Worm (Caenorhabditis elegans) whole organism, early embryonic: ENCODE measurements around the gene T22B7.22.

Experiments used
- B0310.2 ChIP-seq: sonication (generic microtip); optimal IDR thresholded peaks from 2 replicates; lab custom pipeline; 2016; ENCODE audit warnings: mild to moderate bottlenecking, missing genetic modification characterization, missing compliant biosample characterization
- F13C5.2 ChIP-seq: sonication (generic microtip); optimal IDR thresholded peaks from 2 replicates; lab custom pipeline; 2017; ENCODE audit warnings: mild to moderate bottlenecking, missing genetic modification characterization, inconsistent platforms, missing compliant biosample characterization
- aly-1 ChIP-seq: sonication (generic microtip); optimal IDR thresholded peaks from 2 replicates; lab custom pipeline; 2016; ENCODE audit warnings: missing genetic modification characterization, missing compliant biosample characterization
- ama-1 ChIP-seq: fragments of 150-350 bp; optimal IDR thresholded peaks from 2 replicates; lab custom pipeline; 2014
- ceh-13 ChIP-seq: fragments of 200-800 bp; sonication (Bioruptor generic); optimal IDR thresholded peaks from 2 replicates; lab custom pipeline; 2018; ENCODE audit warnings: mild to moderate bottlenecking, missing genetic modification characterization, missing compliant biosample characterization
- ceh-36 ChIP-seq: sonication (generic microtip); optimal IDR thresholded peaks from 2 replicates; lab custom pipeline; 2016; ENCODE audit warnings: missing genetic modification characterization, inconsistent platforms, missing compliant biosample characterization
- ets-7 ChIP-seq: sonication (generic microtip); optimal IDR thresholded peaks from 2 replicates; lab custom pipeline; 2016; ENCODE audit warnings: missing genotype, missing genetic modification characterization, missing compliant biosample characterization
- flt-1 ChIP-seq: fragments of 200-800 bp; sonication (Bioruptor generic); IDR thresholded peaks from 2 replicates; pipeline ENCODE4 v1.3.6; 2022; ENCODE audit warnings: missing genetic modification characterization, missing compliant biosample characterization
- hmbx-1 ChIP-seq: sonication (generic microtip); optimal IDR thresholded peaks from 2 replicates; lab custom pipeline; 2016; ENCODE audit warnings: mild to moderate bottlenecking, missing genetic modification characterization, missing compliant biosample characterization
- hmg-4 ChIP-seq: fragments of 200-800 bp; sonication (Bioruptor generic); optimal IDR thresholded peaks from 2 replicates; lab custom pipeline; 2018; ENCODE audit warnings: mild to moderate bottlenecking, missing genetic modification characterization, missing compliant biosample characterization
- hnd-1 ChIP-seq: sonication (generic microtip); optimal IDR thresholded peaks from 2 replicates; lab custom pipeline; 2016; ENCODE audit warnings: missing genetic modification characterization, missing compliant biosample characterization
- pes-1 ChIP-seq: fragments of 200-800 bp; sonication (Bioruptor generic); IDR thresholded peaks from 2 replicates; pipeline ENCODE4 v1.3.6; 2022; ENCODE audit warnings: missing genetic modification reagents, missing genetic modification characterization, missing compliant biosample characterization
- scrt-1 ChIP-seq: fragments of 200-800 bp; sonication (Bioruptor generic); IDR thresholded peaks from 2 replicates; pipeline ENCODE4 v1.3.6; 2022; ENCODE audit warnings: missing genetic modification characterization, missing compliant biosample characterization
- sea-1 ChIP-seq: fragments of 200-800 bp; sonication (Bioruptor generic); conservative IDR thresholded peaks from 2 replicates; pipeline ENCODE4 v1.3.6; 2022; ENCODE audit warnings: missing genetic modification characterization, missing compliant biosample characterization
- tbx-11 ChIP-seq: fragments of 200-800 bp; sonication (Bioruptor generic); IDR thresholded peaks from 2 replicates; pipeline ENCODE4 v1.3.6; 2022; ENCODE audit warnings: missing genetic modification characterization, missing compliant biosample characterization
- tbx-37 ChIP-seq: fragments of 200-800 bp; sonication (Bioruptor generic); conservative IDR thresholded peaks from 2 replicates; pipeline ENCODE4 v1.3.6; 2022; ENCODE audit warnings: missing genetic modification reagents, missing genetic modification characterization, missing compliant biosample characterization
- tra-4 ChIP-seq: sonication (generic microtip); optimal IDR thresholded peaks from 2 replicates; lab custom pipeline; 2017; ENCODE audit warnings: missing genetic modification characterization, missing compliant biosample characterization

T22B7.22 gene

DNA sequence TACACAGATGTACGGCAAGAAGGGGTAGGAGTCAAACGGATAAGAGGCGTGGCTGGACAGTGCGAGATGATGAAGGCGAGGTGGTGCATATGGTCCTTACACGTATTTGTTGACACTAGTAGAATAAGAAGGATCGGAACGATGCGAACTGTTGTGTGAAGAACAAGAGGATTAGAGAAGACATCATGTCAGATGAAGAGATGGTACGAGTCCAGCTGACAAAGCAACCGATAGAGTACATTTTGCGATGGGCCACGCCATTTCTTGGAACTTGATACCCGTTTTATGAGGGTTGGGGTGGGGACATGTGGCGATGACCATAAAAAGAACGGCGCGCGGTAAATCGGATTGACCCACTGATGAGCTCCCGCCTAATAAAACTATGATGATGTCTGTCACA lies 38.7 kb downstream of the T22B7.22 start:
- TF ChIP-seq flt-1 (GFP tag; lab: Robert Waterston, UW) (0 out of 2 replicates have a peak, but pooled peaks have one; percentile 13), sea-1 (0 out of 2 replicates have a peak, but pooled peaks have one; percentile 26), tbx-37 (no peak), ets-7 (no peak)

DNA sequence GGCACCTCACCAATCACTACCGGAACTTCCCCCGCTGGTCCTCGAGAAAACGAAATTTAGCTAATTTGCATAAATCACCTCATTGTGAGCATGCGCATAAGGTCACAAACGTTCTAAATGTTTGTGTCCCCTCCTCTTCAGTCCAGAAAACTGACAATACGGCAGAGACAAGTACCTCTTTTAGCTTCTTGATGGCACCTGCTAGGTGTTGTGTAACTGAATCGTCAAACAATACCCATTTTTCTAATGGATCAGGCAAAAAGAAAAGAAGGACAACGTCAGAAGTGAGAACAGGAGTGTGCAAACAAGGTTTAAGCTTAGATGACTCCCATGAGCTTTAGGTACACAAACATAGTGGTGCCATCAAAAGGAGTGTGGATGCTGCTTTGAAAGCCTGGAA lies 39.8 kb downstream of the T22B7.22 start:
- TF ChIP-seq hmg-4 (GFP tag; lab: Kevin White, UChicago) (no peak), tbx-37 (no peak), ama-1 (lab: Kevin White, UChicago) (no peak), hnd-1 (tag; lab: Kevin White, UChicago) (no peak), aly-1 (tag; lab: Kevin White, UChicago) (no peak), tra-4 (no peak), B0310.2 (tag; lab: Kevin White, UChicago) (no peak), flt-1 (GFP tag; lab: Robert Waterston, UW) (no peak), sea-1 (no peak), hmbx-1 (tag; lab: Kevin White, UChicago) (no peak), ets-7 (no peak), F13C5.2 (tag; lab: Kevin White, UChicago) (no peak), pes-1 (GFP tag; lab: Robert Waterston, UW) (no peak), scrt-1 (GFP tag; lab: Robert Waterston, UW) (no peak), ceh-13 (no peak), ceh-36 (tag; lab: Kevin White, UChicago) (no peak), tbx-11 (GFP tag; lab: Robert Waterston, UW) (no peak)

DNA sequence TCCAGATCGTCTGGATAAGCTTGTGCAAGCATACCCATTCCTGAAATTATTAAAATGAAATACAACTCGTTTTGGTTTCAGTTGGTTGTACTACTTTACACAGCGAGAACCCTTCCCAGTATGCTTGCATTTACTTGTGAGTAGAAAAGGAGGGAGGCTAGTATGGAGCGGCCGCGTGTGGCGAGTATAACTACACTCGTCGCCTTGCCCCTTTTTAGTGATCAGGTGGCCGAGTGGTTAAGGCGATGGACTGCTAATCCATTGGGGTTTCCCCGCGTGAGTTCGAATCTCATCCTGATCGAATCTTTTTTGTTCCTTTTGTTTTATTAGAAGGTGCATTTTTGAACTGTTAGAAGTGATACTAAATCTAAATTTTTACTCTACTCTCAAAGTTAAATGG lies 48.0 kb downstream of the T22B7.22 start:
- TF ChIP-seq B0310.2 (tag; lab: Kevin White, UChicago) (peak; percentile 90), hnd-1 (tag; lab: Kevin White, UChicago) (peak; percentile 86), ceh-13 (peak; percentile 87), ceh-36 (tag; lab: Kevin White, UChicago) (peak; percentile 98), hmbx-1 (tag; lab: Kevin White, UChicago) (peak; percentile 74), tbx-11 (GFP tag; lab: Robert Waterston, UW) (peak; percentile 97), F13C5.2 (tag; lab: Kevin White, UChicago) (peak; percentile 93), pes-1 (GFP tag; lab: Robert Waterston, UW) (peak; percentile 98), tbx-37 (peak; percentile 97), hmg-4 (GFP tag; lab: Kevin White, UChicago) (peak; percentile 94), flt-1 (GFP tag; lab: Robert Waterston, UW) (peak; percentile 99), aly-1 (tag; lab: Kevin White, UChicago) (peak; percentile 92), tra-4 (peak; percentile 73), sea-1 (peak; percentile 97), scrt-1 (GFP tag; lab: Robert Waterston, UW) (peak; percentile 98), ets-7 (peak; percentile 81), ama-1 (lab: Kevin White, UChicago) (no peak)

DNA sequence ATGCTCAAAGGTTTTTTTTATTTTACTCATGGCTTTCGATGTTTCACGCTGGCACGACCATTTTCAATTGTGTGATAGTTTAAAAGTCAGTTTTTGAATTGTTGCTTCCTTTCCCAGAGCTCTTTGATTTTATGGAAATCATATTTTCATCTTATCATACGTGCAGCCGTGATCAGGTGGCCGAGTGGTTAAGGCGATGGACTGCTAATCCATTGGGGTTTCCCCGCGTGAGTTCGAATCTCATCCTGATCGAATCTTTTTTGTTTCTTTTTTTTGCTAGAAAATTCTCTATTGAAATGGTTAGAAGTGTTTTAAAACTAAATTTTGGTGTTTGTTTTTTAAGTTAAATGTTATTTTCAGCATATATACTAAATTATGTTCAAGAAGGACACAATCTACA lies 49.4 kb downstream of the T22B7.22 start:
- TF ChIP-seq ceh-13 = no peak
